Fruit fly (Drosophila melanogaster) whole organism, embryonic: Measurements from ENCODE around the gene hiro.

Experiments used
- CG10959 ChIP-seq: fragments of 200-800 bp; sonication (Bioruptor generic); IDR thresholded peaks from 2 replicates; pipeline ENCODE4 v1.3.6; 2022; ENCODE audit warnings: missing biosample characterization, missing genetic modification characterization
- CG11695 ChIP-seq: fragments of 200-800 bp; sonication (Bioruptor generic); IDR thresholded peaks from 3 replicates; pipeline ENCODE4 v1.3.6; 2022; ENCODE audit warnings: missing biosample characterization, missing genetic modification characterization
- CG12391 ChIP-seq: fragments of 200-800 bp; sonication (Bioruptor generic); optimal IDR thresholded peaks from 3 replicates; lab custom pipeline; 2018; ENCODE audit warnings: missing biosample characterization, mild to moderate bottlenecking, missing genetic modification characterization, moderate library complexity
- CG14667 ChIP-seq: fragments of 200-800 bp; sonication (Bioruptor generic); IDR thresholded peaks from 2 replicates; pipeline ENCODE4 v1.3.6; 2022; ENCODE audit warnings: missing biosample characterization, missing genetic modification characterization
- CG17328 ChIP-seq: fragments of 200-800 bp; sonication (Bioruptor generic); IDR thresholded peaks from 2 replicates; pipeline ENCODE4 v1.3.6; 2022; ENCODE audit warnings: missing biosample characterization, missing genetic modification characterization
- CG17385 ChIP-seq: fragments of 200-800 bp; sonication (Bioruptor generic); optimal IDR thresholded peaks from 3 replicates; lab custom pipeline; 2018; ENCODE audit warnings: missing biosample characterization, mild to moderate bottlenecking, missing genetic modification characterization
- CG2120 ChIP-seq: fragments of 200-800 bp; sonication (Bioruptor generic); optimal IDR thresholded peaks from 3 replicates; lab custom pipeline; 2016; ENCODE audit warnings: missing biosample characterization, missing genetic modification characterization
- CG31224 ChIP-seq: fragments of 200-800 bp; sonication (Bioruptor generic); IDR thresholded peaks from 2 replicates; pipeline ENCODE4 v1.3.6; 2022; ENCODE audit warnings: missing biosample characterization, missing genetic modification characterization
- CG31365 ChIP-seq: fragments of 200-800 bp; sonication (Bioruptor generic); optimal IDR thresholded peaks from 2 replicates; lab custom pipeline; 2018; ENCODE audit warnings: missing biosample characterization, mild to moderate bottlenecking, missing genetic modification characterization
- CG6272 ChIP-seq: fragments of 200-800 bp; sonication (Bioruptor generic); IDR thresholded peaks from 2 replicates; pipeline ENCODE4 v1.3.6; 2022; ENCODE audit warnings: missing biosample characterization, missing genetic modification characterization
- CG6683 ChIP-seq: fragments of 200-800 bp; sonication (Bioruptor generic); optimal IDR thresholded peaks from 2 replicates; lab custom pipeline; 2017; ENCODE audit warnings: missing biosample characterization, mild to moderate bottlenecking, missing genetic modification characterization, missing genetic modification reagents
- CG7372 ChIP-seq: fragments of 200-800 bp; sonication (Bioruptor generic); IDR thresholded peaks from 2 replicates; pipeline ENCODE4 v1.3.6; 2022; ENCODE audit warnings: missing biosample characterization, missing genetic modification characterization
- CG8290 ChIP-seq, 3 experiments: fragments of 200-800 bp; sonication (Bioruptor generic); optimal IDR thresholded peaks; 2 replicates each; lab custom pipeline; 2016 to 2019; ENCODE audit warnings: missing biosample characterization in 3 of 3, missing genetic modification characterization in 3 of 3, mild to moderate bottlenecking in 2 of 3, moderate library complexity in 1 of 3
- CG9817 ChIP-seq: fragments of 200-800 bp; sonication (Bioruptor generic); optimal IDR thresholded peaks from 2 replicates; lab custom pipeline; 2018; ENCODE audit warnings: missing biosample characterization, mild to moderate bottlenecking, missing genetic modification characterization, moderate library complexity
- Chrac-16 ChIP-seq: fragments of 200-800 bp; sonication (Bioruptor generic); optimal IDR thresholded peaks from 3 replicates; lab custom pipeline; 2016; ENCODE audit warnings: missing biosample characterization, missing genetic modification characterization
- Dfd ChIP-seq, 2 experiments: fragments of >200 bp; optimal IDR thresholded peaks; 2 replicates each; lab custom pipeline; 2017; ENCODE audit warnings: missing biosample characterization in 2 of 2, missing genetic modification characterization in 2 of 2
- ERR ChIP-seq: fragments of 200-800 bp; sonication (Bioruptor generic); optimal IDR thresholded peaks from 2 replicates; lab custom pipeline; 2016; ENCODE audit warnings: missing biosample characterization, missing genetic modification characterization
- Ets97D ChIP-seq: fragments of 200-800 bp; sonication (Bioruptor generic); optimal IDR thresholded peaks from 3 replicates; lab custom pipeline; 2016; ENCODE audit warnings: missing biosample characterization, missing genetic modification characterization
- H2.0 ChIP-seq: fragments of 200-800 bp; sonication (Bioruptor generic); IDR thresholded peaks from 2 replicates; pipeline ENCODE4 v1.3.6; 2022; ENCODE audit warnings: missing biosample characterization, missing genetic modification characterization
- HmgD ChIP-seq: fragments of 200-800 bp; sonication (Bioruptor generic); optimal IDR thresholded peaks from 3 replicates; lab custom pipeline; 2016; ENCODE audit warnings: missing biosample characterization, missing genetic modification characterization
- Hmx ChIP-seq: fragments of 200-800 bp; sonication (Bioruptor generic); optimal IDR thresholded peaks from 2 replicates; lab custom pipeline; 2016; ENCODE audit warnings: missing biosample characterization, missing genetic modification characterization
- Hr39 ChIP-seq: fragments of >200 bp; optimal IDR thresholded peaks from 2 replicates; lab custom pipeline; 2017
- Lpt ChIP-seq: fragments of >200 bp; optimal IDR thresholded peaks from 2 replicates; lab custom pipeline; 2018; ENCODE audit warnings: missing biosample characterization, missing genetic modification characterization
- MBD-R2 ChIP-seq: fragments of 200-800 bp; sonication (Bioruptor generic); IDR thresholded peaks from 2 replicates; pipeline ENCODE4 v1.3.6; 2022; ENCODE audit warnings: missing biosample characterization, missing genetic modification characterization
- Mad ChIP-seq: fragments of 200-800 bp; sonication (Bioruptor generic); optimal IDR thresholded peaks from 2 replicates; lab custom pipeline; 2016; ENCODE audit warnings: missing biosample characterization, missing genetic modification characterization
- NC2β ChIP-seq: fragments of 200-800 bp; sonication (Bioruptor generic); optimal IDR thresholded peaks from 2 replicates; lab custom pipeline; 2016; ENCODE audit warnings: missing biosample characterization, missing genetic modification characterization
- Oli ChIP-seq: fragments of 200-800 bp; sonication (Bioruptor generic); optimal IDR thresholded peaks from 2 replicates; lab custom pipeline; 2018; ENCODE audit warnings: missing biosample characterization, mild to moderate bottlenecking, missing genetic modification characterization, moderate library complexity
- PHDP ChIP-seq: fragments of 200-800 bp; sonication (Bioruptor generic); optimal IDR thresholded peaks from 3 replicates; lab custom pipeline; 2018; ENCODE audit warnings: missing biosample characterization, mild to moderate bottlenecking, missing genetic modification characterization, moderate library complexity
- Rx ChIP-seq: fragments of 200-800 bp; sonication (Bioruptor generic); IDR thresholded peaks from 2 replicates; pipeline ENCODE4 v1.3.6; 2022; ENCODE audit warnings: missing biosample characterization, missing genetic modification characterization
- Taf1 ChIP-seq: fragments of 200-800 bp; sonication (Bioruptor generic); IDR thresholded peaks from 2 replicates; pipeline ENCODE4 v1.3.6; 2022; ENCODE audit warnings: missing biosample characterization, missing genetic modification characterization
- Vsx1 ChIP-seq: fragments of 200-800 bp; sonication (Bioruptor generic); optimal IDR thresholded peaks from 2 replicates; lab custom pipeline; 2017; ENCODE audit warnings: missing biosample characterization, mild to moderate bottlenecking, missing genetic modification characterization, missing genetic modification reagents
- ash1 ChIP-seq: fragments of 200-800 bp; sonication (Bioruptor generic); optimal IDR thresholded peaks from 2 replicates; lab custom pipeline; 2018; ENCODE audit warnings: missing biosample characterization, mild to moderate bottlenecking, missing genetic modification characterization
- bcd ChIP-seq: fragments of 200-800 bp; sonication (Bioruptor generic); optimal IDR thresholded peaks from 2 replicates; lab custom pipeline; 2017; ENCODE audit warnings: missing biosample characterization, mild to moderate bottlenecking, missing genetic modification characterization
- btn ChIP-seq: fragments of 200-800 bp; sonication (Bioruptor generic); optimal IDR thresholded peaks from 2 replicates; lab custom pipeline; 2016; ENCODE audit warnings: missing biosample characterization, missing genetic modification characterization
- chinmo ChIP-seq: fragments of 200-800 bp; sonication (Bioruptor generic); IDR thresholded peaks from 4 replicates; pipeline ENCODE4 v1.3.6; 2022; ENCODE audit warnings: missing biosample characterization, missing genetic modification characterization; ENCODE audit not compliant: partially characterized antibody
- insv ChIP-seq, 2 experiments: fragments of 200-800 bp; sonication (Bioruptor generic); optimal IDR thresholded peaks; 3 replicates each; lab custom pipeline; 2016 to 2018; ENCODE audit warnings: missing biosample characterization in 2 of 2, missing genetic modification characterization in 2 of 2
- jing ChIP-seq: fragments of 200-800 bp; sonication (Bioruptor generic); optimal IDR thresholded peaks from 2 replicates; lab custom pipeline; 2018; ENCODE audit warnings: missing biosample characterization, mild to moderate bottlenecking, missing genetic modification characterization
- lmd ChIP-seq: fragments of 200-800 bp; sonication (Bioruptor generic); IDR thresholded peaks from 2 replicates; pipeline ENCODE4 v1.3.6; 2022; ENCODE audit warnings: missing biosample characterization, missing genetic modification characterization
- lov ChIP-seq, 2 experiments: fragments of 200-800 bp in 1 of 2; fragments of >200 bp in 1 of 2; sonication (Bioruptor generic) in 1 of 2; IDR thresholded peaks in 1 of 2; optimal IDR thresholded peaks in 1 of 2; 2 replicates in 1 of 2; 3 replicates in 1 of 2; pipeline versions ENCODE4 v1.3.6 to Lab custom; 2017 to 2022; ENCODE audit warnings: missing biosample characterization in 1 of 2, missing genetic modification characterization in 1 of 2
- luna ChIP-seq: fragments of 200-800 bp; sonication (Bioruptor generic); optimal IDR thresholded peaks from 2 replicates; lab custom pipeline; 2016; ENCODE audit warnings: missing biosample characterization, missing genetic modification characterization
- otp ChIP-seq: fragments of 200-800 bp; sonication (Bioruptor generic); IDR thresholded peaks from 3 replicates; pipeline ENCODE4, ENCODE4 v1.3.6; 2022; ENCODE audit warnings: missing biosample characterization, missing genetic modification characterization
- pan ChIP-seq, 4 experiments: fragments of >200 bp in 3 of 4; fragments of 200-800 bp in 1 of 4; sonication (Bioruptor generic) in 1 of 4; optimal IDR thresholded peaks in 3 of 4; IDR thresholded peaks in 1 of 4; 2 replicates each; pipeline versions ENCODE4 v1.3.6 to Lab custom; 2017 to 2022; ENCODE audit warnings: missing biosample characterization in 2 of 4, missing genetic modification characterization in 2 of 4, mixed read lengths in 1 of 4
- pfk ChIP-seq: fragments of 200-800 bp; sonication (Bioruptor generic); optimal IDR thresholded peaks from 2 replicates; lab custom pipeline; 2018; ENCODE audit warnings: missing biosample characterization, mild to moderate bottlenecking, missing genetic modification characterization, moderate library complexity
- pros ChIP-seq: fragments of 200-800 bp; sonication (Bioruptor generic); optimal IDR thresholded peaks from 3 replicates; lab custom pipeline; 2019; ENCODE audit warnings: missing biosample characterization, mild to moderate bottlenecking, missing genetic modification characterization, moderate library complexity
- sc ChIP-seq, 3 experiments: fragments of >200 bp in 2 of 3; fragments of 200-800 bp in 1 of 3; sonication (Bioruptor generic) in 1 of 3; optimal IDR thresholded peaks; 2 replicates in 2 of 3; 3 replicates in 1 of 3; lab custom pipeline; 2017; ENCODE audit warnings: mild to moderate bottlenecking in 1 of 3, missing biosample characterization in 1 of 3, missing genetic modification characterization in 1 of 3, missing genetic modification reagents in 1 of 3
- scrt ChIP-seq: fragments of 200-800 bp; sonication (Bioruptor generic); optimal IDR thresholded peaks from 2 replicates; lab custom pipeline; 2018; ENCODE audit warnings: missing biosample characterization, mild to moderate bottlenecking, missing genetic modification characterization, moderate library complexity
- tna ChIP-seq: fragments of 200-800 bp; sonication (Bioruptor generic); IDR thresholded peaks from 2 replicates; pipeline ENCODE4 v1.3.6; 2022; ENCODE audit warnings: missing biosample characterization, missing genetic modification characterization; ENCODE audit not compliant: partially characterized antibody
- vvl ChIP-seq: fragments of 200-800 bp; sonication (Bioruptor generic); IDR thresholded peaks from 2 replicates; pipeline ENCODE4 v1.3.6; 2022; ENCODE audit warnings: missing biosample characterization, missing genetic modification characterization
- wor ChIP-seq: fragments of 200-800 bp; sonication (Bioruptor generic); IDR thresholded peaks from 2 replicates; pipeline ENCODE4 v1.3.6; 2022; ENCODE audit warnings: missing biosample characterization, missing genetic modification characterization

hiro gene

DNA sequence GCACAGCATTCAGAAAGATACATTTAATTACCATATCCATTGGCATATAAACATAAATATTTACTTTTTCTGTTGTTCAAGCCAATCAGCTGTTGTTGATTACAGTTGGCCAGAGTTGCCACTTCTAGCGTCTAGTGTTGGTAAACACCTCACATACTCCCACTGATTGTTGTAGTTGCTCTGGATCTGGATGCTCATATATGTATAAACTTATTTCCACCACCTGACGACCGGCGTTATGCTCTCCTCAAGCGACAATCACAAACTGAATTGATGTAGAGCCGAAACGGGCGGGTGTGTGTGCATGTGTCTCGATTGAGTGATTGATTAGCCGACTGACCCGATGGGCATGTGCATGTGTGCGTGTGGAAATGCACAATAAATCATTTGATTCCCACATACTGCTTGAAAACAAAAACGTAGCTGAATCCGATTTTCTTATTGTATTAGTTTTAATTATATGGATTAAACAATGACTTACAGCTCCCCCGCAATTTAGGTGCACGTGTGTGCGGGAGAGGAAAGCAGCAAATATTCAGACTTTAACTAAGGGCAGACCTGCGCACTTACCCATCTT lies 5.9 kb downstream of the hiro start (continued):
- TF ChIP-seq CG9817 (tag; lab: Kevin White, UChicago) (no peak), CG7372 (GFP tag; lab: Robert Waterston, UW) (no peak), CG10959 (no peak), Lpt (GFP tag; lab: Kevin White, UChicago) (no peak), Chrac-16 (GFP tag; lab: Kevin White, UChicago) (peak; percentile 16), CG2120 (peak; percentile 47), pan (optimal IDR thresholded peaks at IDR 0.05; lab: Kevin White, UChicago) (no peak), pan (GFP tag; optimal IDR thresholded peaks at IDR 0.05 in 1 of 2, IDR thresholded peaks at IDR 0.05 in 1 of 2) (no peak), otp (no peak; the same call in 2 of the 3 replicates), btn (GFP tag; lab: Kevin White, UChicago) (no peak), insv (GFP tag; optimal IDR thresholded peaks at IDR 0.05; lab: Kevin White, UChicago) (peak in 1 of 2 experiments; percentile 54), Mad (GFP tag; lab: Kevin White, UChicago) (peak; percentile 0), ERR (GFP tag; lab: Kevin White, UChicago) (peak; percentile 8), H2.0 (GFP tag; lab: Robert Waterston, UW) (0 out of 2 replicates have a peak, but pooled peaks have one; percentile 30), Dfd (GFP tag; optimal IDR thresholded peaks at IDR 0.05; lab: Kevin White, UChicago) (no peak), CG11695 (GFP tag; lab: Robert Waterston, UW) (no peak), Taf1 (GFP tag; lab: Robert Waterston, UW) (no peak), tna (GFP tag; lab: Robert Waterston, UW) (no peak), PHDP (tag; lab: Kevin White, UChicago) (peak; percentile 20), luna (GFP tag; lab: Kevin White, UChicago) (no peak), jing (GFP tag; lab: Kevin White, UChicago) (no peak), CG31365 (peak; percentile 59), chinmo (GFP tag; lab: Robert Waterston, UW) (peak; percentile 46; the same call in 1 of the 4 replicates), HmgD (GFP tag; lab: Kevin White, UChicago) (peak; percentile 32), Hmx (GFP tag; lab: Kevin White, UChicago) (no peak), scrt (GFP tag; lab: Kevin White, UChicago) (peak; percentile 40), pfk (no peak), CG6683 (GFP tag; lab: Kevin White, UChicago) (no peak), CG31224 (GFP tag; lab: Robert Waterston, UW) (no peak), wor (GFP tag; lab: Robert Waterston, UW) (no peak), sc (optimal IDR thresholded peaks at IDR 0.05; lab: Kevin White, UChicago) (no peak), sc (GFP tag; optimal IDR thresholded peaks at IDR 0.05; lab: Kevin White, UChicago) (no peak), ash1 (GFP tag; lab: Kevin White, UChicago) (no peak), lov (optimal IDR thresholded peaks at IDR 0.05; lab: Kevin White, UChicago) (no peak), lov (GFP tag; IDR thresholded peaks at IDR 0.05; lab: Robert Waterston, UW) (no peak; the same call in 2 of the 3 replicates), pros (peak; percentile 73), Ets97D (peak; percentile 63), lmd (0 out of 2 replicates have a peak, but pooled peaks have one; percentile 5), CG8290 (GFP tag; optimal IDR thresholded peaks at IDR 0.05; lab: Kevin White, UChicago) (peak; percentile 53), CG8290 (tag; optimal IDR thresholded peaks at IDR 0.05; lab: Kevin White, UChicago) (peak; percentile 38 to 83), Hr39 (lab: Kevin White, UChicago) (no peak), CG17328 (GFP tag; lab: Robert Waterston, UW) (peak; percentile 27), MBD-R2 (GFP tag; lab: Robert Waterston, UW) (peak; percentile 89), vvl (GFP tag; lab: Robert Waterston, UW) (peak; percentile 70), Vsx1 (GFP tag; lab: Kevin White, UChicago) (peak; percentile 73), Oli (tag; lab: Kevin White, UChicago) (no peak), NC2β (peak; percentile 53), CG12391 (tag; lab: Kevin White, UChicago) (peak; percentile 31), Rx (no peak), CG14667 (GFP tag; lab: Robert Waterston, UW) (no peak), CG6272 (no peak), bcd (GFP tag; lab: Kevin White, UChicago) (peak; percentile 43), CG17385 (GFP tag; lab: Kevin White, UChicago) (peak; percentile 35)
